Worm (Caenorhabditis elegans) whole organism, L1 larva: ENCODE results near the gene dyla-1.

ENCODE experiments used
- C04F5.9 ChIP-seq: sonication (generic microtip); optimal IDR thresholded peaks from 2 replicates; lab custom pipeline; 2016; ENCODE audit warnings: missing genetic modification characterization, missing compliant biosample characterization
- C34B4.2 ChIP-seq: sonication (generic microtip); optimal IDR thresholded peaks from 2 replicates; lab custom pipeline; 2017; ENCODE audit warnings: mild to moderate bottlenecking, missing genetic modification characterization, missing compliant biosample characterization
- Y116A8C.19 ChIP-seq: sonication (generic microtip); optimal IDR thresholded peaks from 2 replicates; lab custom pipeline; 2016; ENCODE audit warnings: missing compliant biosample characterization, missing genetic modification characterization, borderline replicate concordance
- ama-1 ChIP-seq: fragments of 150-350 bp; optimal IDR thresholded peaks from 2 replicates; lab custom pipeline; 2014
- blmp-1 ChIP-seq: fragments of 150-350 bp; optimal IDR thresholded peaks from 2 replicates; lab custom pipeline; 2014; ENCODE audit warnings: missing biosample characterization, missing genetic modification characterization
- ceh-63 ChIP-seq: fragments of 200-800 bp; sonication (Bioruptor generic); optimal IDR thresholded peaks from 2 replicates; lab custom pipeline; 2018; ENCODE audit warnings: mild to moderate bottlenecking, missing genetic modification characterization, missing compliant biosample characterization
- ceh-8 ChIP-seq: fragments of 200-800 bp; sonication (Bioruptor generic); optimal IDR thresholded peaks from 2 replicates; lab custom pipeline; 2018; ENCODE audit warnings: mild to moderate bottlenecking, missing genetic modification characterization, moderate library complexity, missing compliant biosample characterization
- ceh-88 ChIP-seq: fragments of 200-800 bp; sonication (Bioruptor generic); IDR thresholded peaks from 2 replicates; pipeline ENCODE4 v1.3.6; 2022; ENCODE audit warnings: missing genetic modification characterization, missing compliant biosample characterization
- dpl-1 ChIP-seq, 3 experiments: fragments of 150-350 bp in 2 of 3; sonication (generic microtip) in 1 of 3; optimal IDR thresholded peaks; 2 replicates each; lab custom pipeline; 2014 to 2017; ENCODE audit warnings: missing biosample characterization in 3 of 3, missing genetic modification characterization in 3 of 3, missing genetic modification reagents in 3 of 3
- efl-1 ChIP-seq, 4 experiments: fragments of 150-350 bp; optimal IDR thresholded peaks in 3 of 4; peaks in 1 of 4; 1 replicate in 1 of 4; 2 replicates in 3 of 4; lab custom pipeline; 2014; ENCODE audit warnings: missing biosample characterization in 2 of 4, missing genetic modification characterization in 2 of 4, missing genetic modification reagents in 2 of 4
- egl-13 ChIP-seq: sonication (generic microtip); optimal IDR thresholded peaks from 2 replicates; lab custom pipeline; 2016; ENCODE audit warnings: missing genotype, missing genetic modification reagents, missing genetic modification characterization, missing compliant biosample characterization
- elt-2 ChIP-seq: sonication (generic microtip); optimal IDR thresholded peaks from 2 replicates; lab custom pipeline; 2016; ENCODE audit warnings: missing genetic modification characterization, mild to moderate bottlenecking, inconsistent platforms, missing compliant biosample characterization, missing genetic modification reagents
- fkh-4 ChIP-seq: sonication (generic microtip); optimal IDR thresholded peaks from 2 replicates; lab custom pipeline; 2016; ENCODE audit warnings: missing compliant biosample characterization, missing genetic modification characterization, borderline replicate concordance
- fos-1 ChIP-seq: fragments of 150-350 bp; optimal IDR thresholded peaks from 2 replicates; lab custom pipeline; 2014; ENCODE audit warnings: missing biosample characterization, missing genetic modification characterization
- hlh-17 ChIP-seq: fragments of 200-800 bp; sonication (Bioruptor generic); optimal IDR thresholded peaks from 2 replicates; lab custom pipeline; 2018; ENCODE audit warnings: missing genetic modification characterization, mild to moderate bottlenecking, missing compliant biosample characterization, moderate library complexity, borderline replicate concordance
- hpl-2 ChIP-seq: fragments of 150-350 bp; optimal IDR thresholded peaks from 2 replicates; lab custom pipeline; 2014; ENCODE audit warnings: missing biosample characterization, missing genetic modification reagents, missing genetic modification characterization
- isw-1 ChIP-seq: fragments of 200-800 bp; sonication (Bioruptor generic); IDR thresholded peaks from 2 replicates; pipeline ENCODE4 v1.3.6; 2022; ENCODE audit warnings: missing genetic modification characterization, missing compliant biosample characterization
- jun-1 ChIP-seq: fragments of 150-350 bp; optimal IDR thresholded peaks from 2 replicates; lab custom pipeline; 2014; ENCODE audit warnings: missing biosample characterization, missing genetic modification reagents, missing genetic modification characterization
- lin-14 ChIP-seq: fragments of 200-800 bp; sonication (Bioruptor generic); optimal IDR thresholded peaks from 2 replicates; lab custom pipeline; 2018; ENCODE audit warnings: mild to moderate bottlenecking, missing genetic modification characterization, moderate library complexity, missing compliant biosample characterization
- lin-39 ChIP-seq: fragments of 150-350 bp; optimal IDR thresholded peaks from 2 replicates; lab custom pipeline; 2014; ENCODE audit warnings: missing biosample characterization, missing genetic modification reagents, missing genetic modification characterization
- lir-3 ChIP-seq: sonication (generic microtip); optimal IDR thresholded peaks from 2 replicates; lab custom pipeline; 2016; ENCODE audit warnings: mild to moderate bottlenecking, missing genetic modification characterization, moderate library complexity, missing compliant biosample characterization; ENCODE audit not compliant: poor library complexity
- lsy-2 ChIP-seq, 2 experiments: fragments of 150-350 bp; optimal IDR thresholded peaks; 2 replicates each; lab custom pipeline; 2014; ENCODE audit warnings: missing biosample characterization in 2 of 2, missing genetic modification characterization in 2 of 2
- mab-9 ChIP-seq: fragments of 200-800 bp; sonication (Bioruptor generic); IDR thresholded peaks from 2 replicates; pipeline ENCODE4 v1.3.6; 2022; ENCODE audit warnings: missing genetic modification reagents, missing genetic modification characterization, missing compliant biosample characterization
- mdl-1 ChIP-seq, 2 experiments: fragments of 150-350 bp; optimal IDR thresholded peaks; 2 replicates each; lab custom pipeline; 2014 to 2017; ENCODE audit warnings: missing biosample characterization in 2 of 2, missing genetic modification characterization in 2 of 2, inconsistent platforms in 1 of 2
- mef-2 ChIP-seq: fragments of 150-350 bp; optimal IDR thresholded peaks from 2 replicates; lab custom pipeline; 2014; ENCODE audit warnings: missing biosample characterization, missing genetic modification characterization
- mep-1 ChIP-seq: fragments of 150-350 bp; optimal IDR thresholded peaks from 2 replicates; lab custom pipeline; 2014; ENCODE audit warnings: missing biosample characterization, missing genetic modification characterization
- nhr-12 ChIP-seq: sonication (generic microtip); optimal IDR thresholded peaks from 2 replicates; lab custom pipeline; 2017; ENCODE audit warnings: missing biosample characterization, missing genetic modification characterization
- nhr-20 ChIP-seq: sonication (generic microtip); optimal IDR thresholded peaks from 2 replicates; lab custom pipeline; 2016; ENCODE audit warnings: mild to moderate bottlenecking, missing genetic modification characterization, missing compliant biosample characterization
- nhr-71 ChIP-seq: sonication (generic microtip); optimal IDR thresholded peaks from 2 replicates; lab custom pipeline; 2016; ENCODE audit warnings: mild to moderate bottlenecking, missing genetic modification characterization, moderate library complexity, missing compliant biosample characterization
- nhr-77 ChIP-seq: fragments of 150-350 bp; optimal IDR thresholded peaks from 2 replicates; lab custom pipeline; 2014; ENCODE audit warnings: missing biosample characterization, missing genetic modification characterization
- nhr-84 ChIP-seq: sonication (generic microtip); optimal IDR thresholded peaks from 2 replicates; lab custom pipeline; 2017; ENCODE audit warnings: missing biosample characterization, missing genetic modification characterization
- nhr-85 ChIP-seq: sonication (generic microtip); peaks from one replicate; lab custom pipeline; 2016; ENCODE audit warnings: missing genetic modification characterization, inconsistent platforms, missing compliant biosample characterization
- pax-3 ChIP-seq: fragments of 200-800 bp; sonication (Bioruptor generic); optimal IDR thresholded peaks from 2 replicates; lab custom pipeline; 2018; ENCODE audit warnings: mild to moderate bottlenecking, missing genetic modification characterization, moderate library complexity, missing compliant biosample characterization
- pqm-1 ChIP-seq: sonication (generic microtip); optimal IDR thresholded peaks from 3 replicates; lab custom pipeline; 2017; ENCODE audit warnings: missing biosample characterization, missing genetic modification characterization
- rnt-1 ChIP-seq: sonication (generic microtip); optimal IDR thresholded peaks from 2 replicates; lab custom pipeline; 2016; ENCODE audit warnings: mild to moderate bottlenecking, missing genetic modification characterization, moderate library complexity, missing compliant biosample characterization
- skn-1 ChIP-seq: fragments of 150-350 bp; optimal IDR thresholded peaks from 2 replicates; lab custom pipeline; 2014; ENCODE audit warnings: missing biosample characterization, missing genetic modification characterization
- snpc-4 ChIP-seq: fragments of 150-350 bp; optimal IDR thresholded peaks from 2 replicates; lab custom pipeline; 2014; ENCODE audit warnings: missing biosample characterization, missing genetic modification characterization
- snu-23 ChIP-seq: sonication (generic microtip); optimal IDR thresholded peaks from 2 replicates; lab custom pipeline; 2016; ENCODE audit warnings: missing genetic modification characterization, missing compliant biosample characterization
- sup-37 ChIP-seq: fragments of 200-800 bp; sonication (Bioruptor generic); optimal IDR thresholded peaks from 2 replicates; lab custom pipeline; 2018; ENCODE audit warnings: mild to moderate bottlenecking, missing genetic modification characterization, missing compliant biosample characterization
- swsn-7 ChIP-seq: sonication (generic microtip); optimal IDR thresholded peaks from 2 replicates; lab custom pipeline; 2016; ENCODE audit warnings: missing genetic modification characterization, missing compliant biosample characterization
- tbx-2 ChIP-seq: sonication (generic microtip); optimal IDR thresholded peaks from 2 replicates; lab custom pipeline; 2016; ENCODE audit warnings: missing genetic modification characterization, missing compliant biosample characterization
- unc-86 ChIP-seq: sonication (generic microtip); optimal IDR thresholded peaks from 2 replicates; lab custom pipeline; 2016; ENCODE audit warnings: missing genetic modification characterization, missing compliant biosample characterization
- vab-15 ChIP-seq: sonication (generic microtip); optimal IDR thresholded peaks from 2 replicates; lab custom pipeline; 2017; ENCODE audit warnings: missing genotype, mild to moderate bottlenecking, missing genetic modification characterization, missing compliant biosample characterization
- xbp-1 ChIP-seq: sonication (generic microtip); optimal IDR thresholded peaks from 2 replicates; lab custom pipeline; 2016; ENCODE audit warnings: missing genetic modification characterization, missing compliant biosample characterization
- zag-1 ChIP-seq: fragments of 150-350 bp; optimal IDR thresholded peaks from 2 replicates; lab custom pipeline; 2014; ENCODE audit warnings: missing biosample characterization, missing genetic modification characterization
- zip-4 ChIP-seq: fragments of 200-800 bp; sonication (Bioruptor generic); optimal IDR thresholded peaks from 2 replicates; lab custom pipeline; 2018; ENCODE audit warnings: mild to moderate bottlenecking, missing genetic modification characterization, moderate library complexity, missing compliant biosample characterization
- ztf-11 ChIP-seq, 2 experiments: sonication (generic microtip); optimal IDR thresholded peaks; 2 replicates each; lab custom pipeline; 2016 to 2017; ENCODE audit warnings: missing genetic modification characterization in 2 of 2, missing biosample characterization in 1 of 2, missing compliant biosample characterization in 1 of 2
- ztf-4 ChIP-seq: fragments of 150-350 bp; optimal IDR thresholded peaks from 2 replicates; lab custom pipeline; 2014; ENCODE audit warnings: missing biosample characterization, missing genetic modification characterization

Gene dyla-1

ce11 chrX:16793470-16793869, 47.4 kb upstream of the dyla-1 start (continued):
- TF ChIP-seq skn-1 (no peak), nhr-84 (tag; lab: Kevin White, UChicago) (no peak), fkh-4 (tag; lab: Kevin White, UChicago) (no peak), sup-37 (no peak), unc-86 (tag; lab: Kevin White, UChicago) (no peak), pax-3 (tag; lab: Kevin White, UChicago) (no peak), lin-14 (peak; percentile 78), snu-23 (peak; percentile 23), tbx-2 (tag; lab: Kevin White, UChicago) (peak; percentile 20), hpl-2 (GFP tag; lab: Kevin White, UChicago) (no peak), C34B4.2 (tag; lab: Kevin White, UChicago) (no peak), mdl-1 (tag; optimal IDR thresholded peaks at IDR 0.05; lab: Kevin White, UChicago) (peak in 1 of 2 experiments; percentile 72), lir-3 (tag; lab: Kevin White, UChicago) (no peak), ceh-88 (no peak), ztf-4 (no peak), nhr-20 (tag; lab: Kevin White, UChicago) (peak; percentile 2), lsy-2 (tag; optimal IDR thresholded peaks at IDR 0.05; lab: Kevin White, UChicago) (peak in 1 of 2 experiments; percentile 10), nhr-12 (tag; lab: Kevin White, UChicago) (no peak), pqm-1 (tag; lab: Kevin White, UChicago) (no peak), ceh-63 (GFP tag; lab: Kevin White, UChicago) (no peak), hlh-17 (GFP tag; lab: Kevin White, UChicago) (no peak), xbp-1 (tag; lab: Kevin White, UChicago) (no peak), lin-39 (tag; lab: Kevin White, UChicago) (no peak), blmp-1 (peak; percentile 17), rnt-1 (peak; percentile 33), fos-1 (tag; lab: Kevin White, UChicago) (no peak), ceh-8 (GFP tag; lab: Kevin White, UChicago) (no peak), C04F5.9 (tag; lab: Kevin White, UChicago) (no peak), vab-15 (tag; lab: Kevin White, UChicago) (no peak), mab-9 (no peak), Y116A8C.19 (no peak), jun-1 (tag; lab: Kevin White, UChicago) (no peak), nhr-71 (tag; lab: Kevin White, UChicago) (peak; percentile 49), swsn-7 (tag; lab: Kevin White, UChicago) (peak; percentile 18), ztf-11 (tag; optimal IDR thresholded peaks at IDR 0.05; lab: Kevin White, UChicago) (no peak), egl-13 (tag; lab: Kevin White, UChicago) (no peak), zag-1 (tag; lab: Kevin White, UChicago) (no peak), mep-1 (tag; lab: Kevin White, UChicago) (no peak), isw-1 (GFP tag; lab: Robert Waterston, UW) (no peak), mef-2 (tag; lab: Kevin White, UChicago) (no peak), nhr-85 (tag; lab: Kevin White, UChicago) (no peak), zip-4 (GFP tag; lab: Kevin White, UChicago) (no peak), nhr-77 (tag; lab: Kevin White, UChicago) (no peak), efl-1 (optimal IDR thresholded peaks at IDR 0.05; lab: Kevin White, UChicago) (peak in 1 of 2 experiments; percentile 12), efl-1 (GFP tag; optimal IDR thresholded peaks at IDR 0.05 in 1 of 2; lab: Kevin White, UChicago) (no peak), ama-1 (lab: Kevin White, UChicago) (no peak), snpc-4 (tag; lab: Kevin White, UChicago) (no peak), dpl-1 (GFP tag; optimal IDR thresholded peaks at IDR 0.05; lab: Kevin White, UChicago) (no peak), elt-2 (no peak)
